Fruit fly (Drosophila melanogaster) whole organism, pupa: ENCODE data around the gene AMPKalpha.

Experiments
- CG12605 ChIP-seq: fragments of 200-800 bp; sonication (Bioruptor generic); IDR thresholded peaks from 2 replicates; pipeline ENCODE4 v1.3.6; 2022; ENCODE audit warnings: missing biosample characterization, missing genetic modification characterization
- CG13204 ChIP-seq: fragments of 200-800 bp; sonication (Bioruptor generic); optimal IDR thresholded peaks from 2 replicates; lab custom pipeline; 2018; ENCODE audit warnings: missing biosample characterization, mild to moderate bottlenecking, missing genetic modification characterization, moderate library complexity
- CG14655 ChIP-seq: fragments of 200-800 bp; sonication (Bioruptor generic); optimal IDR thresholded peaks from 3 replicates; lab custom pipeline; 2017; ENCODE audit warnings: mild to moderate bottlenecking, missing biosample characterization, missing genetic modification reagents, missing genetic modification characterization
- CG15710 ChIP-seq: fragments of 200-800 bp; sonication (Bioruptor generic); optimal IDR thresholded peaks from 2 replicates; lab custom pipeline; 2018; ENCODE audit warnings: missing biosample characterization, mild to moderate bottlenecking, missing genetic modification characterization, moderate library complexity
- CG17806 ChIP-seq: fragments of 200-800 bp; sonication (Bioruptor generic); optimal IDR thresholded peaks from 2 replicates; lab custom pipeline; 2018; ENCODE audit warnings: missing biosample characterization, mild to moderate bottlenecking, missing genetic modification characterization, moderate library complexity
- CG4496 ChIP-seq: fragments of 200-800 bp; sonication (Bioruptor generic); IDR thresholded peaks from 3 replicates; pipeline ENCODE4 v1.3.6; 2022; ENCODE audit warnings: missing biosample characterization, missing genetic modification characterization
- CG8301 ChIP-seq: fragments of 200-800 bp; sonication (Bioruptor generic); optimal IDR thresholded peaks from 2 replicates; lab custom pipeline; 2018; ENCODE audit warnings: missing biosample characterization, mild to moderate bottlenecking, missing genetic modification characterization
- EcR ChIP-seq: fragments of 200-800 bp; sonication (Bioruptor generic); optimal IDR thresholded peaks from 3 replicates; lab custom pipeline; 2019; ENCODE audit warnings: missing biosample characterization, missing genetic modification characterization, mild to moderate bottlenecking, moderate library complexity, missing genetic modification reagents
- Ets98B ChIP-seq: fragments of 200-800 bp; sonication (Bioruptor generic); IDR thresholded peaks from 2 replicates; pipeline ENCODE4 v1.3.6; 2022; ENCODE audit warnings: missing biosample characterization, missing genetic modification characterization
- Pif1B ChIP-seq: fragments of 200-800 bp; sonication (Bioruptor generic); optimal IDR thresholded peaks from 3 replicates; lab custom pipeline; 2016; ENCODE audit warnings: missing biosample characterization, missing genetic modification characterization
- Snoo ChIP-seq: fragments of 200-800 bp; sonication (Bioruptor generic); optimal IDR thresholded peaks from 3 replicates; lab custom pipeline; 2017; ENCODE audit warnings: missing biosample characterization, mild to moderate bottlenecking, missing genetic modification characterization, inconsistent platforms
- fd96Ca ChIP-seq: fragments of 200-800 bp; sonication (Bioruptor generic); IDR thresholded peaks from 3 replicates; pipeline ENCODE4 v1.3.6; 2022; ENCODE audit warnings: missing biosample characterization, missing genetic modification characterization

DNA sequence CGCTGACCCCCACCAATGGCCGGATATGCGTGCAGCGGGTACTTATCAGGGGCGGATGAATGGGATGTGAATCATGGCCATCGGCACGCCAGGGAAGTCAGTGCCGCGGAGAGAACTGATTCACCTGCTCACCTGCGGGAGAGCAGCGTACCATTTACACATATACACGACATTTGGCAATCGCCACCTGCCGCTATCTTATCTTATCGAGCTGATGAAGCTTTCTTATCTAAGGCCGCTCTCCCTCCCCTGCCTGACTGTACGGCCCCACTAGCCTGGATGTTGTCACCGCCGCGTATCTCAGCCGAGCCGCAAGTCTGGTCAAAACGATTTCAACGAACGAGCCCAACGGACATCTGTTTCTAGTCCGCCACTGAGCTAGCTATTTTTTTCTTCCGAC is 29.1 kb upstream of the AMPKalpha start, which contains the start of gene Tsp2A:
- TF ChIP-seq fd96Ca (no peak), EcR (GFP tag; lab: Kevin White, UChicago) (no peak), CG13204 (GFP tag; lab: Kevin White, UChicago) (no peak), CG8301 (tag; lab: Kevin White, UChicago) (no peak), CG4496 (GFP tag; lab: Robert Waterston, UW) (no peak), Pif1B (GFP tag; lab: Kevin White, UChicago) (no peak), CG12605 (GFP tag; lab: Robert Waterston, UW) (no peak), Ets98B (GFP tag; lab: Robert Waterston, UW) (no peak), CG17806 (tag; lab: Kevin White, UChicago) (no peak), CG14655 (GFP tag; lab: Kevin White, UChicago) (no peak), Snoo (tag; lab: Kevin White, UChicago) (no peak), CG15710 (tag; lab: Kevin White, UChicago) (no peak)
